Worm (Caenorhabditis elegans): ENCODE results near the gene ajm-1.

DNA sequence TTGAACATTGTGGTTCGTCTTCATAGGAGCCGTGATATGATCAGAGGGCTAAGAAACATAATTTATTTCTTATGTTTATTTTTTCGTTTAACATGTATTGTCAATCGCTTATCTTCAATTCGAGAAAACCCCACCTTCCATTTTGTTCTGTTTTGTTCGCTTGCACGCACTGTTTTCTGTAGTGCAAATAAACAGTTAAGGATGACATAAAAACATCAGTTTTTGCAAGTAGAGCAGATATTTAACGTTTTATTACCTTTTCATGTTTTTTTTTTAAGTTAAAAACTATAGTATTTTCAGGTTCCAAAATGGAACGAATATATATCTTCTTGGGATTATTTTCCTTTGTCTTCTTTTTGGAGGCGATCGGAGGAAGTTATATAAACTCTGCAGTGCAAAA is 25.4 kb upstream of the ajm-1 start, which contains the start of gene F47E1.2:
- no peak for TF ChIP-seq jun-1 (tag; optimal IDR thresholded peaks at IDR 0.05)
- TF ChIP-seq unc-86 (tag; optimal IDR thresholded peaks at IDR 0.05) = no peak
- TF ChIP-seq nhr-76 (tag; optimal IDR thresholded peaks at IDR 0.05) = no peak
- no peak for TF ChIP-seq nhr-11 (tag; optimal IDR thresholded peaks at IDR 0.05)
- no peak for TF ChIP-seq lin-15B (tag; optimal IDR thresholded peaks at IDR 0.05)
- no peak for TF ChIP-seq lin-13 (GFP tag; optimal IDR thresholded peaks at IDR 0.05)

Measured in whole organism, L1 larva.